Worm (Caenorhabditis elegans): ENCODE data around the gene C30B5.17.

- TF ChIP-seq him-1 (tag; optimal IDR thresholded peaks at IDR 0.05) (no peak), W03F9.2 (tag; optimal IDR thresholded peaks at IDR 0.05) (no peak)
These were observed 45.7 kb upstream of the C30B5.17 start for ce11 chrII:6248503-6248902.

Data from whole organism, L4/young adult.